Fruit fly (Drosophila melanogaster) whole organism, prepupa: ENCODE measurements around the gene HtrA2.

Source experiments
- CG10669 ChIP-seq: fragments of 200-800 bp; sonication (Bioruptor generic); optimal IDR thresholded peaks from 3 replicates; lab custom pipeline; 2018; ENCODE audit warnings: missing biosample characterization, mild to moderate bottlenecking, missing genetic modification characterization, moderate library complexity
- CG11294 ChIP-seq: fragments of 200-800 bp; sonication (Bioruptor generic); IDR thresholded peaks from 2 replicates; pipeline ENCODE4 v1.3.6; 2022; ENCODE audit warnings: missing biosample characterization, missing genetic modification characterization
- CG11762 ChIP-seq: fragments of 200-800 bp; sonication (Bioruptor generic); optimal IDR thresholded peaks from 3 replicates; lab custom pipeline; 2016; ENCODE audit warnings: missing biosample characterization, missing genetic modification characterization; ENCODE audit not compliant: insufficient read depth
- CG11902 ChIP-seq: fragments of 200-800 bp; sonication (Bioruptor generic); optimal IDR thresholded peaks from 3 replicates; lab custom pipeline; 2016; ENCODE audit warnings: missing biosample characterization, missing genetic modification characterization
- CG16779 ChIP-seq: fragments of 200-800 bp; sonication (Bioruptor generic); optimal IDR thresholded peaks from 3 replicates; lab custom pipeline; 2017; ENCODE audit warnings: missing biosample characterization, mild to moderate bottlenecking, missing genetic modification characterization
- CG3032 ChIP-seq: fragments of 200-800 bp; optimal IDR thresholded peaks from 2 replicates; lab custom pipeline; 2019; ENCODE audit warnings: missing biosample characterization, mild to moderate bottlenecking, missing genetic modification characterization, moderate library complexity
- CG31627 ChIP-seq: fragments of 200-800 bp; sonication (Bioruptor generic); optimal IDR thresholded peaks from 3 replicates; lab custom pipeline; 2016; ENCODE audit warnings: missing biosample characterization, missing genetic modification characterization
- CG6163 ChIP-seq: fragments of 200-800 bp; sonication (Bioruptor generic); IDR thresholded peaks from 3 replicates; pipeline ENCODE4 v1.3.6; 2022; ENCODE audit warnings: missing biosample characterization, missing genetic modification characterization
- CG6792 ChIP-seq: fragments of 200-800 bp; sonication (Bioruptor generic); optimal IDR thresholded peaks from 3 replicates; lab custom pipeline; 2016; ENCODE audit warnings: missing biosample characterization, missing genetic modification characterization
- CG6808 ChIP-seq: fragments of 200-800 bp; sonication (Bioruptor generic); optimal IDR thresholded peaks from 3 replicates; lab custom pipeline; 2017; ENCODE audit warnings: missing biosample characterization, missing genetic modification characterization, mild to moderate bottlenecking, moderate library complexity, missing genetic modification reagents
- CG6854 ChIP-seq: fragments of 200-800 bp; sonication (Bioruptor generic); optimal IDR thresholded peaks from 2 replicates; lab custom pipeline; 2017; ENCODE audit warnings: missing biosample characterization, mild to moderate bottlenecking, missing genetic modification characterization
- CG8319 ChIP-seq: fragments of 200-800 bp; sonication (Bioruptor generic); optimal IDR thresholded peaks from 3 replicates; lab custom pipeline; 2016; ENCODE audit warnings: missing biosample characterization, missing genetic modification characterization
- CG9139 ChIP-seq: fragments of 200-800 bp; sonication (Bioruptor generic); optimal IDR thresholded peaks from 3 replicates; lab custom pipeline; 2017; ENCODE audit warnings: missing biosample characterization, mild to moderate bottlenecking, missing genetic modification characterization
- Ets21C ChIP-seq: fragments of 200-800 bp; sonication (Bioruptor generic); optimal IDR thresholded peaks from 3 replicates; lab custom pipeline; 2016; ENCODE audit warnings: missing biosample characterization, missing genetic modification characterization
- Gug ChIP-seq: fragments of 200-800 bp; sonication (Bioruptor generic); IDR thresholded peaks from 2 replicates; pipeline ENCODE4 v1.3.6; 2022; ENCODE audit warnings: missing biosample characterization, missing genetic modification characterization
- Hr39 ChIP-seq: fragments of 200-800 bp; sonication (Bioruptor generic); optimal IDR thresholded peaks from 2 replicates; lab custom pipeline; 2016; ENCODE audit warnings: missing biosample characterization, missing genetic modification characterization
- Hr4 ChIP-seq: fragments of 200-800 bp; sonication (Bioruptor generic); optimal IDR thresholded peaks from 3 replicates; lab custom pipeline; 2016; ENCODE audit warnings: missing biosample characterization, missing genetic modification characterization
- Lpt ChIP-seq: fragments of 200-800 bp; sonication (Bioruptor generic); optimal IDR thresholded peaks from 3 replicates; lab custom pipeline; 2016; ENCODE audit warnings: missing biosample characterization, missing genetic modification characterization
- Smox ChIP-seq: fragments of 200-800 bp; sonication (Bioruptor generic); optimal IDR thresholded peaks from 3 replicates; lab custom pipeline; 2016; ENCODE audit warnings: missing biosample characterization, missing genetic modification characterization
- Sox102F ChIP-seq: fragments of 200-800 bp; sonication (Bioruptor generic); optimal IDR thresholded peaks from 2 replicates; lab custom pipeline; 2016; ENCODE audit warnings: missing biosample characterization, mild to moderate bottlenecking, missing genetic modification characterization
- Sox14 ChIP-seq: fragments of 200-800 bp; sonication (Bioruptor generic); optimal IDR thresholded peaks from 3 replicates; lab custom pipeline; 2016; ENCODE audit warnings: missing biosample characterization, missing genetic modification characterization
- Sox15 ChIP-seq: fragments of 200-800 bp; sonication (Bioruptor generic); optimal IDR thresholded peaks from 3 replicates; lab custom pipeline; 2016; ENCODE audit warnings: missing biosample characterization, missing genetic modification characterization
- achi ChIP-seq: fragments of 200-800 bp; sonication (Bioruptor generic); optimal IDR thresholded peaks from 3 replicates; lab custom pipeline; 2016; ENCODE audit warnings: missing biosample characterization, missing genetic modification characterization
- cyc ChIP-seq: fragments of 200-800 bp; sonication (Bioruptor generic); optimal IDR thresholded peaks from 3 replicates; lab custom pipeline; 2016; ENCODE audit warnings: missing biosample characterization, missing genetic modification characterization
- esn ChIP-seq: fragments of 200-800 bp; sonication (Bioruptor generic); optimal IDR thresholded peaks from 2 replicates; lab custom pipeline; 2016; ENCODE audit warnings: missing biosample characterization, mild to moderate bottlenecking, missing genetic modification characterization, moderate library complexity
- fd59A ChIP-seq: fragments of 200-800 bp; sonication (Bioruptor generic); optimal IDR thresholded peaks from 2 replicates; lab custom pipeline; 2017; ENCODE audit warnings: missing biosample characterization, mild to moderate bottlenecking, missing genetic modification characterization, missing genetic modification reagents
- lz ChIP-seq: fragments of 200-800 bp; sonication (Bioruptor generic); optimal IDR thresholded peaks from 3 replicates; lab custom pipeline; 2016; ENCODE audit warnings: missing biosample characterization, missing genetic modification characterization
- net ChIP-seq: fragments of 200-800 bp; sonication (Bioruptor generic); optimal IDR thresholded peaks from 3 replicates; lab custom pipeline; 2016; ENCODE audit warnings: missing biosample characterization, missing genetic modification characterization
- pdm3 ChIP-seq: fragments of 200-800 bp; sonication (Bioruptor generic); optimal IDR thresholded peaks from 3 replicates; lab custom pipeline; 2016; ENCODE audit warnings: missing biosample characterization, missing genetic modification characterization
- salr ChIP-seq, 2 experiments: fragments of 200-800 bp; sonication (Bioruptor generic); optimal IDR thresholded peaks; 3 replicates each; lab custom pipeline; 2016 to 2018; ENCODE audit warnings: missing biosample characterization in 2 of 2, missing genetic modification characterization in 2 of 2, mild to moderate bottlenecking in 1 of 2
- spab ChIP-seq: fragments of 200-800 bp; sonication (Bioruptor generic); optimal IDR thresholded peaks from 2 replicates; lab custom pipeline; 2017; ENCODE audit warnings: missing biosample characterization, mild to moderate bottlenecking, missing genetic modification characterization, missing genetic modification reagents
- ss ChIP-seq, 2 experiments: fragments of 200-800 bp; sonication (Bioruptor generic); optimal IDR thresholded peaks; 2 replicates in 1 of 2; 3 replicates in 1 of 2; lab custom pipeline; 2017 to 2018; ENCODE audit warnings: mild to moderate bottlenecking in 2 of 2, missing biosample characterization in 2 of 2, missing genetic modification characterization in 2 of 2, moderate library complexity in 1 of 2
- svp ChIP-seq: fragments of 200-800 bp; sonication (Bioruptor generic); peaks from one replicate; lab custom pipeline; 2016; ENCODE audit warnings: missing biosample characterization, missing genetic modification characterization
- vri ChIP-seq: fragments of 200-800 bp; sonication (Bioruptor generic); optimal IDR thresholded peaks from 3 replicates; lab custom pipeline; 2016; ENCODE audit warnings: missing biosample characterization, mild to moderate bottlenecking, missing genetic modification characterization

Gene HtrA2

DNA sequence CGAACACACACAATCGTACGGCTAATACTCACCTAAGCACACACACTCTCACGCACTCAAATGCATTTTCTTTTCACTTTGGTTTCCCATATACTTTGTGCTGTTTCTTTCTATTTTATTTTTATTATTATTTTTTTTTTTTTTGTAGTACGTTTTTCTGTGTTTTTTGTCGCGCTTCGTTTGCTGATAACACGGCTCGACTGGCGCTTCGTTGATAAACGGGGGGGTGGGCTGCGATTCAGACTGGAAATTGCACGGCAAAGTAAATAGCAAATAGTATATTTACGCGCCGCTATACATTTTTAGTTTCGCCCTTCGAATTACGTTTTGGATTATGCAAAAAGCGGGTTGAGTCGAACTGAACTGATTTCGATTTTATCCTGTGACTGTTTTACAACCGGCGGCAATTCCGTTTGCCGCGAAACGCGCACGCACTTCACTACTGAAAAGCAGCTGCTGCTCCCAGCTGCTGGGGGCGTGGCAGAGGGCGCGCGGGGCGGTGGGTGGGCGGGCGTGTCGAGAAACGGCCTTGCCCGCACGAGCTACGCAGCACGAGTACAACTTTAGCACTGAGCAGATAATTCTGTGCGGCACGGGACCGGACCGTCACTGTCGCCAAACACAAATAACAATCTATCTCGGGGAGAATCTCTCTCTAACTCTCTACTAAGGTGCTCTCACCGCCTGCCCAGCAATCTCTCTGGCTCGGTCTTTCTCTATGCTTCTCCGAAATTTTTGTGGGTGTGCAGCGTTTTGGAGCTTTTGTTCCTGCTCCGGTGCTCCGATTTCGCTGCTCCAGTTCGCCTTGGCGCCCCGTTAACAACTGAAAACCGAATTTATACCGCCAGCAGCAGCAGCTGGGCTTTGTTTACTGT, 46.2 kb upstream of the HtrA2 start, which contains the start of gene Pde6 (continued):
- TF ChIP-seq Sox15 (GFP tag; lab: Kevin White, UChicago) (no peak), Sox102F (GFP tag; lab: Kevin White, UChicago) (no peak), CG9139 (GFP tag; lab: Kevin White, UChicago) (peak; percentile 4), svp (GFP tag; lab: Kevin White, UChicago) (peak; percentile 52), spab (GFP tag; lab: Kevin White, UChicago) (peak; percentile 28), Gug (peak; percentile 68), CG6792 (GFP tag; lab: Kevin White, UChicago) (no peak), cyc (no peak), CG8319 (GFP tag; lab: Kevin White, UChicago) (no peak), pdm3 (GFP tag; lab: Kevin White, UChicago) (peak; percentile 24), CG11762 (GFP tag; lab: Kevin White, UChicago) (no peak), vri (GFP tag; lab: Kevin White, UChicago) (no peak), salr (GFP tag; optimal IDR thresholded peaks at IDR 0.05; lab: Kevin White, UChicago) (peak in 1 of 2 experiments; percentile 77), Ets21C (GFP tag; lab: Kevin White, UChicago) (no peak), CG3032 (tag; lab: Kevin White, UChicago) (peak; percentile 33), CG6163 (GFP tag; lab: Robert Waterston, UW) (peak; percentile 91), Hr4 (peak; percentile 43), CG6854 (GFP tag; lab: Kevin White, UChicago) (no peak), achi (GFP tag; lab: Kevin White, UChicago) (peak; percentile 63), CG16779 (tag; lab: Kevin White, UChicago) (peak; percentile 77), CG11294 (GFP tag; lab: Robert Waterston, UW) (no peak; the same call in 1 of the 2 replicates), fd59A (GFP tag; lab: Kevin White, UChicago) (no peak), CG31627 (no peak), Hr39 (no peak)
- TF ChIP-seq, all 60 proteins: peak for 32

DNA sequence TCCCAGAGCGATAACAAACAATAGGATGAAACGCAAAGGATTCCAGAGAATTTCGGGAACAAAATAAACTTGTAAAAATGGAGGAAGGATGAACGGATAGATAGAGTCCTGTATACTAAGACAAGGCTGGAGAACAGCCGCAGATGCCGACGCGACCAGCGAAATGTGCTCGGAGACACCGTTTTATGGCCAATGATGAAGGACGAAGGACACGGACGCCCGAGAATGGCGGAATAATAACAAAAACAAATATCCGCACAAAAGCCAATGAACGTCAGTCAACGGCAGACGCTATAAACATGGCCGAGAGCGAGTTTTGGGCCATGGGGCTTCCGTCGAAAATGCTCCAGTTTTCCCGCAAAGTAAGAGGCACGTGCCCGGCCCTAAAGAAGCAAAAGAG, 43.5 kb upstream of the HtrA2 start:
- TF ChIP-seq CG6854 (GFP tag; lab: Kevin White, UChicago) (no peak), ss (GFP tag; optimal IDR thresholded peaks at IDR 0.05; lab: Kevin White, UChicago) (no peak), spab (GFP tag; lab: Kevin White, UChicago) (no peak), lz (GFP tag; lab: Kevin White, UChicago) (no peak), Lpt (GFP tag; lab: Kevin White, UChicago) (no peak), CG6792 (GFP tag; lab: Kevin White, UChicago) (no peak), CG11902 (no peak)

DNA sequence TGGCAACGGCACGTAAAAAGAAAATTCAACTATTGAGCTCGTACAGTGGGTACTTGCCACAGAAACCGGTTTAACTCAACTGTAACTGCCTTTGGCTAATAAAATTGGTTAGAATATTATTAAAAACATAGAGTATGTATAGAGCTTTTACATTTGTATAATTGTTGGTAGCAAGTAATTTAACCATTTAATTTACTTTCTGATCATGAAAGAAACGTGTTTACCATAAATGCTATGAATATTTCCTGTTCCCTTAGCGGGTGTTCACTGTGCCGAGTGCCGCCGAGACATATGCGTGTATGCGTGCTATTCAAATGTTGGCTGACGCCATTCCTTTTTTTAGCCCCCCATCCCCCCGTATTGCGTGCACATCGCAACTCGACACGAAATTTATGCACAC, 37.2 kb upstream of the HtrA2 start:
- TF ChIP-seq Hr4 (no peak), CG6163 (GFP tag; lab: Robert Waterston, UW) (no peak), vri (GFP tag; lab: Kevin White, UChicago) (no peak), Sox102F (GFP tag; lab: Kevin White, UChicago) (no peak), CG10669 (GFP tag; lab: Kevin White, UChicago) (no peak)

DNA sequence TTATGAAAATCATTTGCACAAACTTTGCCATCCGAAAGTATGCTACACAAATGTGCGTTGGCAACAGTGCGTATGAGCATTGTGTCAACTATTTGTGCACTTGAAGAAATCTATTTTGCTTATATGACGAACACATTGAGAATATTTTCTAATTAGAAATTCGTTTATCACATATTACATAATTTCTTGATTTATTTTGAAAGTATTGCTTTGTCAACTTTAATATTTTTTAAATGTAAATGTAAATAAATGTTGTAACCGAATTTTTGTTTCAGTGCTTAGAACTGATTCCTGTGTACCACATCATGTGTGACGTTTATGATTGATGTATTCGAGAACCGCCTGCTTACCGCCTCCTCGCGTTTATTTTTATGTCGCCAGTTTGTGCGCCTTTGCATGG, 30.5 kb upstream of the HtrA2 start:
- TF ChIP-seq lz (GFP tag; lab: Kevin White, UChicago) (no peak), CG6792 (GFP tag; lab: Kevin White, UChicago) (no peak), esn (GFP tag; lab: Kevin White, UChicago) (no peak), Hr39 (no peak), CG9139 (GFP tag; lab: Kevin White, UChicago) (no peak), CG3032 (tag; lab: Kevin White, UChicago) (no peak), CG6808 (no peak), vri (GFP tag; lab: Kevin White, UChicago) (no peak), cyc (no peak), Ets21C (GFP tag; lab: Kevin White, UChicago) (no peak), Sox14 (GFP tag; lab: Kevin White, UChicago) (no peak), Sox15 (GFP tag; lab: Kevin White, UChicago) (no peak), Smox (no peak), net (no peak)
